Worm (Caenorhabditis elegans) whole organism, midembryonic: ENCODE measurements around the gene ZK930.6.

Experiments used
- T22C8.4 ChIP-seq: fragments of 200-800 bp; sonication (Bioruptor generic); IDR thresholded peaks from 2 replicates; pipeline ENCODE4 v1.3.6; 2022; ENCODE audit warnings: missing genetic modification characterization, missing compliant biosample characterization
- flt-1 ChIP-seq: fragments of 200-800 bp; sonication (Bioruptor generic); IDR thresholded peaks from 2 replicates; pipeline ENCODE4 v1.3.6; 2022; ENCODE audit warnings: missing genetic modification characterization, missing compliant biosample characterization
- klf-2 ChIP-seq: fragments of 200-800 bp; sonication (Bioruptor generic); conservative IDR thresholded peaks from 2 replicates; pipeline ENCODE4 v1.3.6; 2022; ENCODE audit warnings: missing genetic modification reagents, missing genetic modification characterization, missing compliant biosample characterization

ce11 chrII:11852191-11852901 lies 31.4 kb upstream of the ZK930.6 start:
- TF ChIP-seq T22C8.4 (no peak), klf-2 (GFP tag; lab: Robert Waterston, UW) (no peak), flt-1 (GFP tag; lab: Robert Waterston, UW) (no peak)
